Worm (Caenorhabditis elegans) whole organism, L4 larva: ENCODE data around the gene idi-1.

ENCODE experiments used
- R02D3.7 ChIP-seq: fragments of 150-350 bp; sonication (generic microtip); optimal IDR thresholded peaks from 3 replicates; lab custom pipeline; 2014; ENCODE audit warnings: missing biosample characterization, missing genetic modification characterization
- arid-1 ChIP-seq: fragments of 200-800 bp; sonication (Bioruptor generic); conservative IDR thresholded peaks from 2 replicates; pipeline ENCODE4 v1.3.6; 2022; ENCODE audit warnings: missing genetic modification reagents, missing genetic modification characterization, missing compliant biosample characterization
- nhr-237 ChIP-seq: sonication (generic microtip); optimal IDR thresholded peaks from 2 replicates; lab custom pipeline; 2017; ENCODE audit warnings: missing biosample characterization, missing genetic modification characterization

DNA sequence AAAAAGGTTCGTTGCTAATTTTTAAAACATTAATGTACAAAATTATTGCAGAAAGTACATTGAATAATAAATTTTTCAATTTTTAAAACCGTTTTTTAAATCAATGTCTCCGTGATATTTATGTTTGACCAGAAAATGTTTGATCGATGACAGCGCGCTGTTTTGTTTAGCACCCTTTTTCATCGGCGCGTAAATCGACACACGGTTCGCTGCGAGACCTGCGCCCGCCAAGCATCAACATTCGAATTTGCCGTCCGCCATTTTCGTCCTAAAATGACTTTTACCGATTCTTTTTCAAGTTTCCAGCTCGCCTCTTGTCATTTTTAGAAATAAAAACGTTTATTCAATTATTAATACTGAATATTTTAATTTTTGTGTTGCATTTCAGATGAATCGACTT lies 9.5 kb downstream of the idi-1 start, which contains the start of gene plk-1:
- TF ChIP-seq nhr-237 (tag; lab: Kevin White, UChicago) (no peak), arid-1 (no peak), R02D3.7 (peak; percentile 57)
